Worm (Caenorhabditis elegans) whole organism, midembryonic: ENCODE measurements around the gene Y43B11AR.1.

Experiments
- T22C8.4 ChIP-seq: fragments of 200-800 bp; sonication (Bioruptor generic); IDR thresholded peaks from 2 replicates; pipeline ENCODE4 v1.3.6; 2022; ENCODE audit warnings: missing genetic modification characterization, missing compliant biosample characterization
- cog-1 ChIP-seq: sonication (generic microtip); optimal IDR thresholded peaks from 2 replicates; lab custom pipeline; 2016; ENCODE audit warnings: missing genetic modification characterization, missing compliant biosample characterization
- flt-1 ChIP-seq: fragments of 200-800 bp; sonication (Bioruptor generic); IDR thresholded peaks from 2 replicates; pipeline ENCODE4 v1.3.6; 2022; ENCODE audit warnings: missing genetic modification characterization, missing compliant biosample characterization
- klf-2 ChIP-seq: fragments of 200-800 bp; sonication (Bioruptor generic); conservative IDR thresholded peaks from 2 replicates; pipeline ENCODE4 v1.3.6; 2022; ENCODE audit warnings: missing genetic modification reagents, missing genetic modification characterization, missing compliant biosample characterization
- med-1 ChIP-seq: sonication (generic microtip); optimal IDR thresholded peaks from 2 replicates; lab custom pipeline; 2017; ENCODE audit warnings: missing genetic modification characterization, mild to moderate bottlenecking, missing compliant biosample characterization, antibody characterized with exemption, missing genetic modification reagents; ENCODE audit not compliant: insufficient read depth
- ref-1 ChIP-seq: fragments of 200-800 bp; sonication (Bioruptor generic); conservative IDR thresholded peaks from 2 replicates; pipeline ENCODE4 v1.3.6; 2022; ENCODE audit warnings: missing genetic modification reagents, missing genetic modification characterization, missing compliant biosample characterization
- tab-1 ChIP-seq: fragments of 200-800 bp; sonication (Bioruptor generic); IDR thresholded peaks from 2 replicates; pipeline ENCODE4 v1.3.6; 2022; ENCODE audit warnings: missing genetic modification characterization, missing compliant biosample characterization
- ztf-23 ChIP-seq: fragments of 200-800 bp; sonication (Bioruptor generic); IDR thresholded peaks from 2 replicates; pipeline ENCODE4 v1.3.6; 2022; ENCODE audit warnings: missing genetic modification reagents, missing genetic modification characterization, missing compliant biosample characterization
- ztf-29 ChIP-seq: fragments of 200-800 bp; sonication (Bioruptor generic); IDR thresholded peaks from 2 replicates; pipeline ENCODE4 v1.3.6; 2022; ENCODE audit warnings: missing genetic modification reagents, missing genetic modification characterization, missing compliant biosample characterization

Y43B11AR.1 gene

DNA sequence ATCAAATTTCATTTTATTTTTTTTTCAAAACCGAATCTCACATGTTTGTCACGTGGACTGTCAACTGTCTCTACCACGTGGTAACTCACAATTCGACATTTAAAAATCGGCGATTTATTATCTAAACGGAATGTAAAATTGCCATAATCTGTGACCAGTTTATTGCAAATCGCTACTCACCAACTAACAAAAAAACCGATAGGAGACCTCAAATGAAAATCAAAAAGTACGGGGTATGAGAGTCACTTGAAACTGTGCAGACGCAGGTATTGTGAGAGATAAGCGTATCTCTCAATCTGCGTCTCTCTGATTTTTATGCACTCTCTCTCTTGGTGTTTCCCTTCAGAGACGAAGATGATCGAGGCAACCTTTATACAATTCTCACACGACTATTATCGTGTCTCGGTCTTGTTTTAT lies 33.5 kb upstream of the Y43B11AR.1 start:
- TF ChIP-seq tab-1 (no peak), ztf-29 (GFP tag; lab: Robert Waterston, UW) (no peak), ref-1 (GFP tag; lab: Robert Waterston, UW) (no peak), T22C8.4 (GFP tag; lab: Robert Waterston, UW) (no peak), klf-2 (GFP tag; lab: Robert Waterston, UW) (no peak), med-1 (GFP tag; lab: Kevin White, UChicago) (no peak), ztf-23 (GFP tag; lab: Robert Waterston, UW) (no peak)

DNA sequence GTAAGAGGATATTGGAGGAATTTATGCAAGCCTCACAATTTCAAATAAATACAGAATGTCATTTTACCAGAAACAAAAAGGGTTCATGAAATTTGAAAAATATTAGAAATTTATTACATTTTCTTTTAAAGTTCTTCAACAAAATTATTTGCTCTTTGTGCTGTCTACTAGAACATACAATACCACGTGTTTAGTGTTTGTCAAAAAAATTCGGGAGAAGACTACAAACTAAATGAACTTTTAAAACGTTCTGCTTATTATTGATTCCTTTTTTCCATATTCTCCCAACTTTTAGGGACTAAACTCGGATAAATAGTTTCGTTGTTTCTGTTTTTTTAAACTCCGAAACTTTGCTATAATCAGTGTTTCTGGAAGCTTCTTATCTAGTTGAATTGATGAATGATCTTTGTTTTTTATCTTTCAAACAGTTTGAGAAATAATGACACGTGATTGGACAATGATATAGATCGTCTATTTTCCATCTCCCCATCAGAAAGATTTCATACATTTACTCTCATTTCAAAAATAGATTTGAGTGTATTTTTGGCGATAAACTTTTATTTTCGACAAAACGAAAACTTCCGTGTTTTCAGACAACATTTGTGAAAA lies 32.6 kb upstream of the Y43B11AR.1 start:
- no peak for TF ChIP-seq cog-1
- TF ChIP-seq ztf-29 (GFP tag; lab: Robert Waterston, UW) = no peak
- no peak for TF ChIP-seq T22C8.4 (GFP tag; lab: Robert Waterston, UW)
- no peak for TF ChIP-seq ztf-23 (GFP tag; lab: Robert Waterston, UW)
- TF ChIP-seq med-1 (GFP tag; lab: Kevin White, UChicago) = no peak

ce11 chrIV:7049672-7050206 lies 31.6 kb upstream of the Y43B11AR.1 start, which contains the start of gene nhr-105:
Gene nhr-105 (plus strand): TSS chrIV:7050156.
- TF ChIP-seq flt-1 (no peak), ref-1 (GFP tag; lab: Robert Waterston, UW) (no peak), cog-1 (no peak), klf-2 (GFP tag; lab: Robert Waterston, UW) (no peak), med-1 (GFP tag; lab: Kevin White, UChicago) (no peak), ztf-23 (GFP tag; lab: Robert Waterston, UW) (no peak), ztf-29 (GFP tag; lab: Robert Waterston, UW) (no peak), tab-1 (no peak), T22C8.4 (GFP tag; lab: Robert Waterston, UW) (no peak)

DNA sequence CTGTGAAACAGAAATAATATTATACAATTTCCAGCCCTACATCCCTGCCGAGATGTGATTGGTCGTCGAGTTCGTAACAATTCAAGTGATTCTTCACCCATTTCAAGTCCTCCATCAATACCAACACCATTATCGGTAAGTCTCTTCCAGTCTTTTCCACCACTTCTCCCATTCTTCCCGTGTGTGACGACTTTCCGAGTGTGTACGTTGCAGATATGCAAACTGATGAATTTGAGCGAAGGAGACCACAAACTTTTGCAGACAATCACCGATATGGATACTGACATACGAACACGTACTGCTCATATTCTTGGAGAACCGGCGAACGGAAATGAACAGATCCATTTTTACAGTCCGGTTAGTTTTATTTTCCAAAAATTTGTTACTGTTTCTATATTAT lies 29.8 kb upstream of the Y43B11AR.1 start:
- TF ChIP-seq T22C8.4 (GFP tag; lab: Robert Waterston, UW) = no peak
- no peak for TF ChIP-seq ztf-23 (GFP tag; lab: Robert Waterston, UW)
- no peak for TF ChIP-seq cog-1
- no peak for TF ChIP-seq klf-2 (GFP tag; lab: Robert Waterston, UW)
- TF ChIP-seq ztf-29 (GFP tag; lab: Robert Waterston, UW) = no peak
- TF ChIP-seq tab-1 = no peak
- TF ChIP-seq ref-1 (GFP tag; lab: Robert Waterston, UW) = no peak
- no peak for TF ChIP-seq flt-1
- no peak for TF ChIP-seq med-1 (GFP tag; lab: Kevin White, UChicago)

ce11 chrIV:7052135-7052534 lies 29.2 kb upstream of the Y43B11AR.1 start:
- TF ChIP-seq ztf-29 (GFP tag; lab: Robert Waterston, UW) (no peak), tab-1 (no peak), T22C8.4 (GFP tag; lab: Robert Waterston, UW) (no peak), cog-1 (no peak)

ce11 chrIV:7057677-7058076 lies 23.6 kb upstream of the Y43B11AR.1 start, which contains the start of gene srx-50:
Gene srx-50 (plus strand): TSS chrIV:7057977.
- TF ChIP-seq cog-1 = no peak
- TF ChIP-seq ztf-23 (GFP tag; lab: Robert Waterston, UW) = no peak
- no peak for TF ChIP-seq ref-1 (GFP tag; lab: Robert Waterston, UW)
- no peak for TF ChIP-seq klf-2 (GFP tag; lab: Robert Waterston, UW)
- no peak for TF ChIP-seq med-1 (GFP tag; lab: Kevin White, UChicago)
- TF ChIP-seq T22C8.4 (GFP tag; lab: Robert Waterston, UW) = no peak
- TF ChIP-seq flt-1 = no peak

ce11 chrIV:7062697-7063096 lies 18.6 kb upstream of the Y43B11AR.1 start:
- TF ChIP-seq flt-1 = no peak
- TF ChIP-seq ref-1 (GFP tag; lab: Robert Waterston, UW) = no peak
- no peak for TF ChIP-seq ztf-23 (GFP tag; lab: Robert Waterston, UW)
- no peak for TF ChIP-seq med-1 (GFP tag; lab: Kevin White, UChicago)
- TF ChIP-seq cog-1 = no peak
- no peak for TF ChIP-seq tab-1
- no peak for TF ChIP-seq klf-2 (GFP tag; lab: Robert Waterston, UW)
- TF ChIP-seq ztf-29 (GFP tag; lab: Robert Waterston, UW) = no peak
- TF ChIP-seq T22C8.4 (GFP tag; lab: Robert Waterston, UW) = no peak

- no peak for TF ChIP-seq med-1 (GFP tag; lab: Kevin White, UChicago)
Measured at ce11 chrIV:7065022-7065421, 16.3 kb upstream of the Y43B11AR.1 start, which contains the start of gene Y43B11AL.1. Gene Y43B11AL.1 (plus strand): TSS chrIV:7065322.

ce11 chrIV:7067446-7067845 lies 13.9 kb upstream of the Y43B11AR.1 start:
- TF ChIP-seq flt-1 (no peak), med-1 (GFP tag; lab: Kevin White, UChicago) (no peak), ref-1 (GFP tag; lab: Robert Waterston, UW) (no peak), T22C8.4 (GFP tag; lab: Robert Waterston, UW) (no peak)

- TF ChIP-seq med-1 (GFP tag; lab: Kevin White, UChicago) (no peak), ref-1 (GFP tag; lab: Robert Waterston, UW) (no peak), ztf-29 (GFP tag; lab: Robert Waterston, UW) (no peak), flt-1 (no peak)
Measured at ce11 chrIV:7072110-7072509, 9.2 kb upstream of the Y43B11AR.1 start, which contains the start of gene srg-48. Gene srg-48 (plus strand): TSS chrIV:7072410.
